Worm (Caenorhabditis elegans): ENCODE measurements around the gene pals-19.

DNA sequence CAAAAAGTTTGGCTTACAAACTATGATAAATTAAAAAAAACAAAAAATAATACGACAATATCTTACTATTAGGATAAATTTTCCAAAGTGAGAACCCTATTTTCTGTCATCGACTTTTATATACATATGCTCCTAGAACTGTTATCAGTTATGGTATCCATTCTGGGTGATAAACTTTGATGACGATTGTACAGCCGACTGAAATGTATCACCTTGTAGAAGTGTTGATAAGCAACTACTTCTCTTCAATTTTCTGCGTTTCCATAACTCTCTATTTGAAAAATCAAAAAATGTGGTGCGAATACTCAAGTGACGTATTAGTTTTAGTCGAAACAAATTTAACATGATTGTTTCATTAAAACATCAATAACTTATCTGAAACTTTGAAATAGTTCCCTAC, 11.8 kb upstream of the pals-19 start:
- TF ChIP-seq nhr-237 (tag; optimal IDR thresholded peaks at IDR 0.05) = no peak
- no peak for TF ChIP-seq pha-4 (tag; optimal IDR thresholded peaks at IDR 0.05)
- TF ChIP-seq snpc-4 (tag; optimal IDR thresholded peaks at IDR 0.05) = no peak
- TF ChIP-seq nhr-76 (tag; optimal IDR thresholded peaks at IDR 0.05) = no peak
